Worm (Caenorhabditis elegans) whole organism, L2 larva: ENCODE results near the gene dnj-7.

Experiments used
- F13H6.1 ChIP-seq: sonication (generic microtip); optimal IDR thresholded peaks from 2 replicates; lab custom pipeline; 2016; ENCODE audit warnings: missing genetic modification characterization, missing compliant biosample characterization
- ZK546.5 ChIP-seq: sonication (generic microtip); optimal IDR thresholded peaks from 2 replicates; lab custom pipeline; 2017; ENCODE audit warnings: missing biosample characterization, missing genetic modification characterization
- blmp-1 ChIP-seq: sonication (generic microtip); optimal IDR thresholded peaks from 2 replicates; lab custom pipeline; 2017; ENCODE audit warnings: missing genetic modification characterization, mild to moderate bottlenecking, missing compliant biosample characterization, antibody characterized with exemption, moderate library complexity; ENCODE audit not compliant: insufficient read depth
- egl-27 ChIP-seq: sonication (generic microtip); optimal IDR thresholded peaks from 3 replicates; lab custom pipeline; 2017; ENCODE audit warnings: missing biosample characterization, missing genetic modification reagents, missing genetic modification characterization
- gmeb-1 ChIP-seq: fragments of 150-350 bp; optimal IDR thresholded peaks from 2 replicates; lab custom pipeline; 2014; ENCODE audit warnings: missing biosample characterization, missing genetic modification characterization
- lin-39 ChIP-seq: fragments of 150-350 bp; optimal IDR thresholded peaks from 2 replicates; lab custom pipeline; 2014; ENCODE audit warnings: missing biosample characterization, missing genetic modification reagents, missing genetic modification characterization
- nhr-11 ChIP-seq: fragments of 150-350 bp; optimal IDR thresholded peaks from 2 replicates; lab custom pipeline; 2014; ENCODE audit warnings: missing biosample characterization, missing genetic modification characterization
- nhr-12 ChIP-seq: fragments of 150-350 bp; optimal IDR thresholded peaks from 2 replicates; lab custom pipeline; 2014; ENCODE audit warnings: missing biosample characterization, missing genetic modification characterization
- nhr-23 ChIP-seq: fragments of 150-350 bp; optimal IDR thresholded peaks from 2 replicates; lab custom pipeline; 2014; ENCODE audit warnings: missing biosample characterization, missing genetic modification reagents, missing genetic modification characterization
- nhr-25 ChIP-seq: fragments of 150-350 bp; sonication (generic microtip); optimal IDR thresholded peaks from 3 replicates; lab custom pipeline; 2014; ENCODE audit warnings: missing biosample characterization, missing genetic modification characterization
- unc-39 ChIP-seq: fragments of 150-350 bp; optimal IDR thresholded peaks from 2 replicates; lab custom pipeline; 2014; ENCODE audit warnings: missing biosample characterization, missing genetic modification characterization
- ztf-11 ChIP-seq: sonication (generic microtip); optimal IDR thresholded peaks from 2 replicates; lab custom pipeline; 2017; ENCODE audit warnings: missing biosample characterization, missing genetic modification characterization

DNA sequence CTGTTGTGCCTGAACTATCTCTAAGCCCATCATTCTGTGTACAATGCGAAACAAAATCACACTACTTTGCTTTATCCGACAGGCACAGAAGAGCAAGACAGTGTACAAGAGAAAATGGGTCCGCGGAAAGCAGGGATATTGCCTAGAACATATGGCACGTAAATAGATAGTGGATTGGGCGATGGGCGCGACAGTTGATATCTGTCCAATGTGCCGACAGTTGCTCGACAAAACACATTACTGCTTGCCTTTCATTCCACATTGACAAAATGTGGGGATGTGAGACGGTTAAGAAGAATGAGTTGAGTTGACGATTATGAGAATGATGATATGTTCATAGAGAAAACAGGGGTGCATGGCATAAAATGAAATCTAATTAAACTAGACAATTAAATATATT, 30.7 kb downstream of the dnj-7 start:
- TF ChIP-seq nhr-23 (tag; lab: Kevin White, UChicago) (no peak), lin-39 (tag; lab: Kevin White, UChicago) (no peak), nhr-11 (no peak), nhr-12 (tag; lab: Kevin White, UChicago) (no peak), unc-39 (no peak), blmp-1 (tag; lab: Kevin White, UChicago) (no peak), nhr-25 (tag; lab: Kevin White, UChicago) (no peak), F13H6.1 (tag; lab: Kevin White, UChicago) (no peak), ZK546.5 (tag; lab: Kevin White, UChicago) (no peak), gmeb-1 (tag; lab: Kevin White, UChicago) (no peak), egl-27 (no peak), ztf-11 (no peak)
